Worm (Caenorhabditis elegans): ENCODE results near the gene crb-3.

crb-3 gene

DNA sequence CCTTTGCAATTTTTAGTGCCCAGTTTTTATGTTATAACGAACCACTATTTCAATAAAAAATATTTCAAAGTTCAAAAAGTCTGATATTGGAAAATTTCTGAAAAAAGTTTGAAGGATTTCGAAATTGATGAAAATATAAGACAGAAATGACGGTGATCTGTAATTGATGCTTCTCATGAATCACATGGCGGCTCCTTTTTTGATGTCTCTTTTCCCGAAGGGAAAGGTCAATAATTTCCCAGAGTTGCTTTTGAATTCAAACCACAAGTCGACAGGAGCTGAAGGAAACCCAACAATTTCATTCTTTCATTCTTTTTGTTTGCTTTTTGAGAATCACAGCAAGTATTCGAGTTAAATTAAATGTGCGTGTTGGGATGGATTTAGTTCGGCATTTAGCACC lies 31.3 kb upstream of the crb-3 start, which contains the start of gene B0563.18:
B0563.18 (plus strand) TSS at position 301 of the 400 bp plus-strand sequence.
- no peak for TF ChIP-seq tbx-7 (tag; optimal IDR thresholded peaks at IDR 0.05)
- TF ChIP-seq syd-9 (tag; optimal IDR thresholded peaks at IDR 0.05): no peak
- no peak for TF ChIP-seq rnt-1 (tag; optimal IDR thresholded peaks at IDR 0.05)
- no peak for TF ChIP-seq elt-4 (tag; optimal IDR thresholded peaks at IDR 0.05)
- no peak for TF ChIP-seq nhr-11 (tag; optimal IDR thresholded peaks at IDR 0.05)
- no peak for TF ChIP-seq zip-5 (tag; optimal IDR thresholded peaks at IDR 0.05)
- no peak for TF ChIP-seq nhr-232 (tag; optimal IDR thresholded peaks at IDR 0.05)

DNA sequence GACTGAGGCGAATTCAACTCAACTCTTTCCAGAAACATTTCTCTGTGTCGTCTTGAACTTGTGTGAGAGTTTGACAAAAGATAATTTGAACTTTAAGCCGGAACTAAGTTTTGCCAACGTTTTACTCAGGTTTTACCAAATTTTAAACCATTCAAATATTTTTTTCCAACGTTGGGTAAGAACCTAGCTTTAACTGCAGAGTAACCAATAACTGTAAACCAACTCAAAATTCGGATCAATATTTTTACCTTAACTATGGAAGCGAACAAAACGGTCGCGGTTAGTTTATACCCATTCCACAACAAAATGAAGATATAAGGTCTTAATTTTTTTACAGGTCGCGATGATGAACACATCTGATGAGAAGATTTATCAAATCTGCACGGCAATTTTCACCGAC lies 30.8 kb upstream of the crb-3 start:
- no peak for TF ChIP-seq dve-1 (tag; optimal IDR thresholded peaks at IDR 0.05)
- TF ChIP-seq tbx-2 (tag; optimal IDR thresholded peaks at IDR 0.05): no peak
- TF ChIP-seq hlh-13 (GFP tag; optimal IDR thresholded peaks at IDR 0.05): no peak
- TF ChIP-seq pros-1 (tag; optimal IDR thresholded peaks at IDR 0.05): no peak
- no peak for TF ChIP-seq nhr-232 (tag; optimal IDR thresholded peaks at IDR 0.05)
- no peak for TF ChIP-seq ceh-9 (tag; optimal IDR thresholded peaks at IDR 0.05)
- TF ChIP-seq fkh-6 (tag; optimal IDR thresholded peaks at IDR 0.05): no peak
- no peak for TF ChIP-seq K09A11.1 (tag; optimal IDR thresholded peaks at IDR 0.05; ENCODE audit: insufficient read depth)
- TF ChIP-seq gmeb-2 (tag; optimal IDR thresholded peaks at IDR 0.05): no peak
- no peak for TF ChIP-seq unc-55 (GFP tag; optimal IDR thresholded peaks at IDR 0.05)
- no peak for TF ChIP-seq ceh-6 (GFP tag; optimal IDR thresholded peaks at IDR 0.05)
- no peak for TF ChIP-seq ceh-31 (tag; optimal IDR thresholded peaks at IDR 0.05)
- no peak for TF ChIP-seq ets-4 (tag; optimal IDR thresholded peaks at IDR 0.05)
- no peak for TF ChIP-seq ceh-30 (tag; optimal IDR thresholded peaks at IDR 0.05)
- TF ChIP-seq ama-1 (optimal IDR thresholded peaks at IDR 0.05): no peak
- no peak for TF ChIP-seq tbx-7 (tag; optimal IDR thresholded peaks at IDR 0.05)
- no peak for TF ChIP-seq C08G9.2 (tag; optimal IDR thresholded peaks at IDR 0.05)
- TF ChIP-seq lin-11 (tag; optimal IDR thresholded peaks at IDR 0.05): no peak

DNA sequence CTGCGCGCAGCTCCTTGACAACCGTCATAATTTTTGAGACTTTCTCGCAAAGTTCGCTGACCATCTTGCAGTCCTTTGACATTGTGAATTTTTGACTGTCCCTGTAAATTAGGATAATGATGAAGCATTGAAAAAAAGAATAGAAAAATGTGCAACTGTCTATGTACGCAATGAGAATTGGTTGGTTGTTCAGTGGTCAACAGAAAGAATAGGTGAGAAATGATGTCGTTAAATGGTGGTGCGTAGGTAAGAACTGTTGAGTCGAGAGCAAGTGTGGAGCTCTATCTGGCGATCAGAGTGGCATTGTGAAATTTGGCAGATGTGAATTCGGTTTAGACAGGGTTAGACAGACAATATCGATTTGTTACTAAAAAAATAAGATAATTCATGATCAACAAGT lies 29.2 kb upstream of the crb-3 start, which contains the start of gene B0563.8:
B0563.8 (minus strand) TSS at position 101 of the 400 bp plus-strand sequence.
- TF ChIP-seq hlh-15 (tag; optimal IDR thresholded peaks at IDR 0.05) (no peak), ama-1 (optimal IDR thresholded peaks at IDR 0.05) (no peak), ref-2 (tag; optimal IDR thresholded peaks at IDR 0.05) (no peak), hlh-8 (tag; optimal IDR thresholded peaks at IDR 0.05) (no peak), unc-55 (GFP tag; optimal IDR thresholded peaks at IDR 0.05) (no peak), sox-4 (tag; optimal IDR thresholded peaks at IDR 0.05) (no peak), ceh-6 (GFP tag; optimal IDR thresholded peaks at IDR 0.05) (no peak), tbx-7 (tag; optimal IDR thresholded peaks at IDR 0.05) (no peak), elt-4 (tag; optimal IDR thresholded peaks at IDR 0.05) (no peak), che-1 (tag; optimal IDR thresholded peaks at IDR 0.05) (no peak), rnt-1 (tag; optimal IDR thresholded peaks at IDR 0.05) (no peak), ceh-19 (GFP tag; optimal IDR thresholded peaks at IDR 0.05) (no peak), dve-1 (tag; optimal IDR thresholded peaks at IDR 0.05) (no peak)

DNA sequence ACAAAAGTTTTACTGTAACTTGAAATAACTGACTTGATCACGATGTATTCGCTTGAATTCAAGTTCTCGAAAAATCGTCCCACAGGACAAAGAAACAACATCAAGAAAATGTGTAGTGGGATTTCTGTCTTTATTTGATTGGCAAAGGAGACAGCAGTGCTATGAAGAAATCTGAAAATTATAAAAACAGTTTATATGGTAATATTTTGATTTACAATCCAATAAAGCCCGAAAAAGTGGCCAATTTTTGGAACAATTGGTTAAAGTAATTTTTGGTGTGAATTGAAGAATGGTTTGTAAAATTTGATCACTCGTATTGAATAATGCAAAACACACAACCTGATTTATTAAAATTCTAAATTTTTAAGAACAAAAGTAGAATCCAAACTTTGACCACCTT lies 22.7 kb upstream of the crb-3 start, which contains the start of gene Y81B9A.4:
Y81B9A.4 (minus strand) TSS at position 101 of the 400 bp plus-strand sequence.
- no peak for TF ChIP-seq fkh-6 (tag; optimal IDR thresholded peaks at IDR 0.05)
- no peak for TF ChIP-seq ttx-3 (tag; optimal IDR thresholded peaks at IDR 0.05)
- no peak for TF ChIP-seq pros-1 (tag; optimal IDR thresholded peaks at IDR 0.05)
- TF ChIP-seq sox-2 (GFP tag; IDR thresholded peaks at IDR 0.05): no peak
- no peak for TF ChIP-seq pat-9 (tag; optimal IDR thresholded peaks at IDR 0.05)
- TF ChIP-seq hlh-15 (tag; optimal IDR thresholded peaks at IDR 0.05): no peak
- no peak for TF ChIP-seq pha-4 (tag; optimal IDR thresholded peaks at IDR 0.05)

DNA sequence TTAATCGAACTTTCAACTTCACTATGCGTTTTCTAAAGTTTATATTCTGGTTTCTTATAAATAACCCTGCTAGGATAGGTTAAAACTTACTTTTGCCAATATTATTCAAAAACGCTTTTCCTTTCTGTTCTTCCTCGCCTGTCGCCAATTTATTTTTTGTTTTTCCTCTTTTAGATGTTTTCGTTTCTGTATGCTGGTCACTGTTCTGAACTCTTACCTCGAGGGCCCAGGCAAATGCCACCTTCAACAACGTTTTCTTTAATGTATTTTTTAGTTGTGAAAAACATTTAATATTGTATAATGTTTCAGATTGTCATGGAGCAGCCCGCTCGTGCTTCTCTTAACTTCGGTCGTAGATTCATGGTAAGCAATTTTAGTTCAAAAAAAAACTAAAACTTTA lies 21.4 kb upstream of the crb-3 start, which contains the start of gene Y81B9A.3:
Y81B9A.3 (plus strand) TSS at position 301 of the 400 bp plus-strand sequence.
- no peak for TF ChIP-seq nhr-232 (tag; optimal IDR thresholded peaks at IDR 0.05)
- TF ChIP-seq K09A11.1 (tag; optimal IDR thresholded peaks at IDR 0.05; ENCODE audit: insufficient read depth): no peak
- TF ChIP-seq gmeb-2 (tag; optimal IDR thresholded peaks at IDR 0.05): no peak
- no peak for TF ChIP-seq ceh-24 (tag; optimal IDR thresholded peaks at IDR 0.05)
- TF ChIP-seq pag-3 (tag; optimal IDR thresholded peaks at IDR 0.05; ENCODE audit: borderline replicate concordance): no peak
- TF ChIP-seq F13H6.1 (tag; optimal IDR thresholded peaks at IDR 0.05): no peak
- no peak for TF ChIP-seq fkh-10 (GFP tag; optimal IDR thresholded peaks at IDR 0.05)
- TF ChIP-seq ceh-19 (GFP tag; optimal IDR thresholded peaks at IDR 0.05): no peak
- TF ChIP-seq sdc-2 (tag; optimal IDR thresholded peaks at IDR 0.05): no peak
- TF ChIP-seq che-1 (tag; optimal IDR thresholded peaks at IDR 0.05): no peak
- no peak for TF ChIP-seq pax-1 (tag; optimal IDR thresholded peaks at IDR 0.05)
- TF ChIP-seq fkh-6 (tag; optimal IDR thresholded peaks at IDR 0.05): no peak
- no peak for TF ChIP-seq ceh-2 (tag; optimal IDR thresholded peaks at IDR 0.05)
- TF ChIP-seq pros-1 (tag; optimal IDR thresholded peaks at IDR 0.05): no peak
